Worm (Caenorhabditis elegans): ENCODE results near the gene Y26G10.5.

Gene Y26G10.5

ce11 chrV:17722553-17722952, 21.9 kb upstream of the Y26G10.5 start:
- TF ChIP-seq fkh-10 (GFP tag; optimal IDR thresholded peaks at IDR 0.05) (no peak), grh-1 (GFP tag; IDR thresholded peaks at IDR 0.05) (no peak), C04F5.9 (tag; optimal IDR thresholded peaks at IDR 0.05) (no peak), xbp-1 (tag; optimal IDR thresholded peaks at IDR 0.05) (no peak), unc-62 (GFP tag; optimal IDR thresholded peaks at IDR 0.05) (no peak), mef-2 (tag; optimal IDR thresholded peaks at IDR 0.05) (no peak), nhr-28 (tag; optimal IDR thresholded peaks at IDR 0.05) (no peak), unc-86 (tag; optimal IDR thresholded peaks at IDR 0.05) (no peak), snu-23 (GFP tag; optimal IDR thresholded peaks at IDR 0.05) (no peak), unc-130 (tag; optimal IDR thresholded peaks at IDR 0.05) (no peak), aly-2 (tag; optimal IDR thresholded peaks at IDR 0.05) (no peak), ces-1 (GFP tag; optimal IDR thresholded peaks at IDR 0.05) (no peak), elt-2 (tag; optimal IDR thresholded peaks at IDR 0.05) (no peak), lin-15B (tag; optimal IDR thresholded peaks at IDR 0.05) (no peak), nhr-77 (tag; optimal IDR thresholded peaks at IDR 0.05) (no peak), sup-37 (GFP tag; optimal IDR thresholded peaks at IDR 0.05) (no peak), mdl-1 (tag; optimal IDR thresholded peaks at IDR 0.05) (no peak), fkh-4 (tag; optimal IDR thresholded peaks at IDR 0.05; ENCODE audit: borderline replicate concordance) (no peak), pax-3 (tag; optimal IDR thresholded peaks at IDR 0.05) (no peak)

ce11 chrV:17721709-17722108, 21.1 kb upstream of the Y26G10.5 start:
- TF ChIP-seq nhr-20 (tag; optimal IDR thresholded peaks at IDR 0.05), result peak; percentile 45
- no peak for TF ChIP-seq nhr-11 (tag; optimal IDR thresholded peaks at IDR 0.05)
- TF ChIP-seq lin-35 (GFP tag; optimal IDR thresholded peaks at IDR 0.05), result peak in 1 of 2 experiments; percentile 46
- TF ChIP-seq jun-1 (tag; optimal IDR thresholded peaks at IDR 0.05), result peak; percentile 50
- TF ChIP-seq ama-1 (optimal IDR thresholded peaks at IDR 0.05), result no peak
- peak; percentile 98 for TF ChIP-seq elt-2 (tag; optimal IDR thresholded peaks at IDR 0.05)
- no peak for TF ChIP-seq unc-98 (GFP tag; IDR thresholded peaks at IDR 0.05)
- TF ChIP-seq elt-3 (tag; optimal IDR thresholded peaks at IDR 0.05), result no peak
- TF ChIP-seq ceh-82 (tag; optimal IDR thresholded peaks at IDR 0.05), result no peak
- TF ChIP-seq nhr-12 (tag; optimal IDR thresholded peaks at IDR 0.05), result no peak
- TF ChIP-seq lin-15B (tag; optimal IDR thresholded peaks at IDR 0.05), result no peak
- no peak for TF ChIP-seq ztf-11 (tag; optimal IDR thresholded peaks at IDR 0.05)
- no peak for TF ChIP-seq nhr-84 (tag; optimal IDR thresholded peaks at IDR 0.05)
- TF ChIP-seq tbx-2 (tag; optimal IDR thresholded peaks at IDR 0.05), result no peak
- TF ChIP-seq irx-1 (tag; optimal IDR thresholded peaks at IDR 0.05), result no peak
- no peak for TF ChIP-seq blmp-1 (tag; optimal IDR thresholded peaks at IDR 0.05)
- TF ChIP-seq ceh-8 (GFP tag; optimal IDR thresholded peaks at IDR 0.05), result no peak
- peak; percentile 18; the same call in 1 of the 2 replicates for TF ChIP-seq nhr-19 (GFP tag; conservative IDR thresholded peaks at IDR 0.05)
- TF ChIP-seq nhr-90 (tag; optimal IDR thresholded peaks at IDR 0.05; ENCODE audit: poor library complexity), result peak; percentile 5
- TF ChIP-seq ets-5 (GFP tag; IDR thresholded peaks at IDR 0.05), result no peak
- no peak for TF ChIP-seq nhr-237 (tag; optimal IDR thresholded peaks at IDR 0.05)
- TF ChIP-seq pqm-1 (tag; optimal IDR thresholded peaks at IDR 0.05), result peak; percentile 95
- TF ChIP-seq unc-30 (tag; optimal IDR thresholded peaks at IDR 0.05), result no peak
- TF ChIP-seq F16B12.6 (tag; optimal IDR thresholded peaks at IDR 0.05), result no peak
- TF ChIP-seq C34B4.2 (tag; optimal IDR thresholded peaks at IDR 0.05), result no peak
- no peak for TF ChIP-seq fkh-8 (tag; optimal IDR thresholded peaks at IDR 0.05)
- TF ChIP-seq efl-3 (GFP tag; optimal IDR thresholded peaks at IDR 0.05), result no peak
- peak in 1 of 2 experiments; percentile 0 for TF ChIP-seq lsy-2 (tag; optimal IDR thresholded peaks at IDR 0.05)
- no peak for TF ChIP-seq unc-130 (tag; optimal IDR thresholded peaks at IDR 0.05)
- no peak for TF ChIP-seq rnt-1 (tag; optimal IDR thresholded peaks at IDR 0.05)
- no peak for TF ChIP-seq vab-15 (tag; optimal IDR thresholded peaks at IDR 0.05)

All from whole organism, L1 larva.